Worm (Caenorhabditis elegans): ENCODE data around the gene C06E1.11.

Gene C06E1.11

ce11 chrIII:8653457-8653856, 37.0 kb upstream of the C06E1.11 start:
- TF ChIP-seq unc-39 (tag; optimal IDR thresholded peaks at IDR 0.05) = no peak
- TF ChIP-seq nhr-77 (tag; optimal IDR thresholded peaks at IDR 0.05) = no peak
- TF ChIP-seq ama-1 (optimal IDR thresholded peaks at IDR 0.05) = no peak
- no peak for TF ChIP-seq fos-1 (tag; optimal IDR thresholded peaks at IDR 0.05)
- TF ChIP-seq elt-1 (tag; optimal IDR thresholded peaks at IDR 0.05) = no peak
- TF ChIP-seq mdl-1 (tag; optimal IDR thresholded peaks at IDR 0.05) = no peak
- no peak for TF ChIP-seq unc-55 (GFP tag; optimal IDR thresholded peaks at IDR 0.05)
- TF ChIP-seq nhr-129 (tag; optimal IDR thresholded peaks at IDR 0.05) = no peak
- TF ChIP-seq skn-1 (tag; optimal IDR thresholded peaks at IDR 0.05) = no peak
- no peak for TF ChIP-seq ztf-4 (tag; optimal IDR thresholded peaks at IDR 0.05)
- TF ChIP-seq mab-5 (tag; optimal IDR thresholded peaks at IDR 0.05) = no peak
- TF ChIP-seq nhr-25 (tag; optimal IDR thresholded peaks at IDR 0.05) = no peak
- no peak for TF ChIP-seq F13H6.1 (tag; optimal IDR thresholded peaks at IDR 0.05)
- TF ChIP-seq sma-9 (GFP tag; optimal IDR thresholded peaks at IDR 0.05) = no peak
- TF ChIP-seq sma-9 (tag; optimal IDR thresholded peaks at IDR 0.05) = no peak
- no peak for TF ChIP-seq mbf-1 (tag; optimal IDR thresholded peaks at IDR 0.05)

ce11 chrIII:8652922-8653321, 36.4 kb upstream of the C06E1.11 start:
- TF ChIP-seq elt-1 (tag; optimal IDR thresholded peaks at IDR 0.05) (no peak), ztf-4 (tag; optimal IDR thresholded peaks at IDR 0.05) (peak; percentile 9), ZK546.5 (tag; optimal IDR thresholded peaks at IDR 0.05) (no peak), nhr-21 (tag; optimal IDR thresholded peaks at IDR 0.05) (peak; percentile 19), blmp-1 (tag; optimal IDR thresholded peaks at IDR 0.05; ENCODE audit: insufficient read depth) (peak; percentile 6), sma-9 (GFP tag; optimal IDR thresholded peaks at IDR 0.05) (peak; percentile 39), sma-9 (tag; optimal IDR thresholded peaks at IDR 0.05) (no peak), ama-1 (optimal IDR thresholded peaks at IDR 0.05) (peak; percentile 34), lsy-2 (tag; optimal IDR thresholded peaks at IDR 0.05) (peak in 1 of 2 experiments; percentile 56), fos-1 (tag; optimal IDR thresholded peaks at IDR 0.05) (peak; percentile 40), egl-27 (tag; optimal IDR thresholded peaks at IDR 0.05) (no peak), unc-55 (GFP tag; optimal IDR thresholded peaks at IDR 0.05) (peak; percentile 39), C34F6.9 (tag; optimal IDR thresholded peaks at IDR 0.05) (peak; percentile 38), nhr-129 (tag; optimal IDR thresholded peaks at IDR 0.05) (peak; percentile 80)

- TF ChIP-seq nhr-11 (tag; optimal IDR thresholded peaks at IDR 0.05) (no peak), sma-3 (GFP tag; optimal IDR thresholded peaks at IDR 0.05) (peak; percentile 3), lsy-2 (tag; optimal IDR thresholded peaks at IDR 0.05) (peak in 1 of 2 experiments; percentile 17), alr-1 (tag; optimal IDR thresholded peaks at IDR 0.05) (no peak), ama-1 (optimal IDR thresholded peaks at IDR 0.05) (peak; percentile 70), crh-2 (tag; optimal IDR thresholded peaks at IDR 0.05) (no peak), peb-1 (tag; optimal IDR thresholded peaks at IDR 0.05) (no peak), elt-1 (tag; optimal IDR thresholded peaks at IDR 0.05) (no peak), gmeb-1 (tag; optimal IDR thresholded peaks at IDR 0.05) (peak; percentile 17), nhr-12 (tag; optimal IDR thresholded peaks at IDR 0.05) (no peak), nhr-23 (tag; optimal IDR thresholded peaks at IDR 0.05) (no peak), egl-27 (tag; optimal IDR thresholded peaks at IDR 0.05) (no peak)
Measured at ce11 chrIII:8652112-8652694, 35.7 kb upstream of the C06E1.11 start.

ce11 chrIII:8650235-8650817, 33.8 kb upstream of the C06E1.11 start, which contains the start of gene flp-23:
Gene flp-23 (plus strand): TSS chrIII:8650767.
- TF ChIP-seq sma-3 (GFP tag; optimal IDR thresholded peaks at IDR 0.05) (peak; percentile 10), lin-13 (GFP tag; optimal IDR thresholded peaks at IDR 0.05) (peak; percentile 43), aly-2 (tag; optimal IDR thresholded peaks at IDR 0.05) (no peak), lsy-2 (tag; optimal IDR thresholded peaks at IDR 0.05) (peak in 1 of 2 experiments; percentile 48), nhr-129 (tag; optimal IDR thresholded peaks at IDR 0.05) (peak; percentile 37), unc-55 (GFP tag; optimal IDR thresholded peaks at IDR 0.05) (peak; percentile 62)

- TF ChIP-seq C34F6.9 (tag; optimal IDR thresholded peaks at IDR 0.05) = no peak
- no peak for TF ChIP-seq nhr-10 (tag; optimal IDR thresholded peaks at IDR 0.05)
- no peak for TF ChIP-seq sem-4 (tag; optimal IDR thresholded peaks at IDR 0.05)
- no peak for TF ChIP-seq nhr-23 (tag; optimal IDR thresholded peaks at IDR 0.05)
- no peak for TF ChIP-seq elt-1 (tag; optimal IDR thresholded peaks at IDR 0.05)
- no peak for TF ChIP-seq crh-2 (tag; optimal IDR thresholded peaks at IDR 0.05)
Measured at ce11 chrIII:8648589-8648988, 32.1 kb upstream of the C06E1.11 start, which contains the start of gene F22B7.3. Gene F22B7.3 (plus strand): TSS chrIII:8648889.

All from whole organism, L2 larva.